Worm (Caenorhabditis elegans) whole organism, L2 larva: ENCODE data around the gene F13D12.10.

ENCODE experiments used
- ama-1 ChIP-seq: fragments of 150-350 bp; optimal IDR thresholded peaks from 2 replicates; lab custom pipeline; 2018; ENCODE audit warnings: inconsistent platforms
- blmp-1 ChIP-seq: sonication (generic microtip); optimal IDR thresholded peaks from 2 replicates; lab custom pipeline; 2017; ENCODE audit warnings: missing genetic modification characterization, mild to moderate bottlenecking, missing compliant biosample characterization, antibody characterized with exemption, moderate library complexity; ENCODE audit not compliant: insufficient read depth
- lin-13 ChIP-seq: fragments of 150-350 bp; optimal IDR thresholded peaks from 2 replicates; lab custom pipeline; 2014; ENCODE audit warnings: missing biosample characterization, missing genetic modification reagents, missing genetic modification characterization
- nhr-129 ChIP-seq: fragments of 150-350 bp; optimal IDR thresholded peaks from 2 replicates; lab custom pipeline; 2014; ENCODE audit warnings: missing biosample characterization, missing genetic modification characterization

DNA sequence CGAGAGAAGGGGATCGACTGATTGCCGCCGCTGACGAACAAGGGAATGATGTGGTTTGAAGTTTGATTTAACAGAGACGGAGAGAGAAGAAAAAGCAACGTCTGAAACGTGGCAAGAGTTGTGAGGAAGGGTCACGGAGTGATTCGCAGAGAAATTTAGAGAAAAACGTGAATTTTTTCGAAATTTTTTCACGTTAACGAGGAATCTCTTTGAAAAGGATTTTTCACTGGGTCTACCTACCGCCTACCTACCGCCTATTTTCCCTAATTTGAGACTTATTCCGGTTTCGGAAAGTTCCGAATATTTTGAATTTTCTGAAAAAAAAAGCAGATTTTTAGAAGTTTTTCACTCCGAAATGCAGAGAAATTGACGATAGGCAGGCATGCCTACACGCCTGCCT, 4.1 kb upstream of the F13D12.10 start, which contains the start of gene fcmt-1:
- TF ChIP-seq blmp-1 (tag; lab: Kevin White, UChicago) (no peak), lin-13 (no peak), ama-1 (lab: Kevin White, UChicago) (no peak), nhr-129 (no peak)
